Fruit fly (Drosophila melanogaster): ENCODE results near the gene Ir94e.

The Ir94e gene

dm6 chr3R:23396548-23397294 lies 8.6 kb upstream of the Ir94e start:
- TF ChIP-seq CG1620 (GFP tag; optimal IDR thresholded peaks at IDR 0.05) (no peak), Clk (GFP tag; optimal IDR thresholded peaks at IDR 0.05) (no peak)

dm6 chr3R:23398979-23399378 lies 6.3 kb upstream of the Ir94e start:
- no peak for TF ChIP-seq CG33017 (tag; optimal IDR thresholded peaks at IDR 0.05)
- TF ChIP-seq CG7045 (GFP tag; optimal IDR thresholded peaks at IDR 0.05): no peak
- no peak for TF ChIP-seq toe (GFP tag; optimal IDR thresholded peaks at IDR 0.05)
- TF ChIP-seq CG5204 (GFP tag; optimal IDR thresholded peaks at IDR 0.05): no peak
- TF ChIP-seq bab1 (GFP tag; optimal IDR thresholded peaks at IDR 0.05): no peak

dm6 chr3R:23399679-23400078 lies 5.6 kb upstream of the Ir94e start:
- TF ChIP-seq CG11617 (GFP tag; optimal IDR thresholded peaks at IDR 0.05) (no peak), CG5204 (GFP tag; optimal IDR thresholded peaks at IDR 0.05) (no peak)

dm6 chr3R:23401519-23401918 lies 3.8 kb upstream of the Ir94e start:
- TF ChIP-seq Clk (GFP tag; optimal IDR thresholded peaks at IDR 0.05) (no peak), tj (GFP tag; optimal IDR thresholded peaks at IDR 0.05) (no peak), toe (GFP tag; optimal IDR thresholded peaks at IDR 0.05) (no peak), Mnt (GFP tag; optimal IDR thresholded peaks at IDR 0.05) (no peak), cnc (optimal IDR thresholded peaks at IDR 0.05) (no peak), bab1 (GFP tag; optimal IDR thresholded peaks at IDR 0.05) (no peak), CG33017 (tag; optimal IDR thresholded peaks at IDR 0.05) (no peak), CG5204 (GFP tag; optimal IDR thresholded peaks at IDR 0.05) (no peak), CG1620 (GFP tag; optimal IDR thresholded peaks at IDR 0.05) (no peak), ovo (GFP tag; optimal IDR thresholded peaks at IDR 0.05) (no peak), cic (GFP tag; optimal IDR thresholded peaks at IDR 0.05) (no peak), pad (GFP tag; optimal IDR thresholded peaks at IDR 0.05) (no peak), CG12768 (GFP tag; optimal IDR thresholded peaks at IDR 0.05) (no peak), CG14711 (tag; optimal IDR thresholded peaks at IDR 0.05) (no peak), kay (GFP tag; ENCODE audit: borderline replicate concordance) (no peak), CG7101 (tag; optimal IDR thresholded peaks at IDR 0.05) (no peak)

- no peak for TF ChIP-seq cnc (optimal IDR thresholded peaks at IDR 0.05)
- TF ChIP-seq CG14711 (tag; optimal IDR thresholded peaks at IDR 0.05): no peak
- no peak for TF ChIP-seq CG7101 (tag; optimal IDR thresholded peaks at IDR 0.05)
- no peak for TF ChIP-seq toe (GFP tag; optimal IDR thresholded peaks at IDR 0.05)
- no peak for TF ChIP-seq CG7045 (GFP tag; optimal IDR thresholded peaks at IDR 0.05)
- no peak for TF ChIP-seq kay (GFP tag; ENCODE audit: borderline replicate concordance)
- TF ChIP-seq Mnt (GFP tag; optimal IDR thresholded peaks at IDR 0.05): no peak
- no peak for TF ChIP-seq CG11617 (GFP tag; optimal IDR thresholded peaks at IDR 0.05)
- no peak for TF ChIP-seq ovo (GFP tag; optimal IDR thresholded peaks at IDR 0.05)
- no peak for TF ChIP-seq Clk (GFP tag; optimal IDR thresholded peaks at IDR 0.05)
- no peak for TF ChIP-seq CG5204 (GFP tag; optimal IDR thresholded peaks at IDR 0.05)
- TF ChIP-seq pad (GFP tag; optimal IDR thresholded peaks at IDR 0.05): no peak
These were observed 2.8 kb upstream of the Ir94e start, which contains the start of gene Ir94d for dm6 chr3R:23402508-23402907. Gene Ir94d, plus strand, starts transcription at chr3R:23402808.

- TF ChIP-seq Mnt (GFP tag; optimal IDR thresholded peaks at IDR 0.05) (no peak), CG11617 (GFP tag; optimal IDR thresholded peaks at IDR 0.05) (no peak), tj (GFP tag; optimal IDR thresholded peaks at IDR 0.05) (no peak), CG5204 (GFP tag; optimal IDR thresholded peaks at IDR 0.05) (no peak), pad (GFP tag; optimal IDR thresholded peaks at IDR 0.05) (no peak), Clk (GFP tag; optimal IDR thresholded peaks at IDR 0.05) (no peak), cic (GFP tag; optimal IDR thresholded peaks at IDR 0.05) (no peak)
These were observed 1.7 kb upstream of the Ir94e start, which contains the start of gene CG17380 for dm6 chr3R:23403628-23404027. Gene CG17380, minus strand, starts transcription at chr3R:23403728.

DNA sequence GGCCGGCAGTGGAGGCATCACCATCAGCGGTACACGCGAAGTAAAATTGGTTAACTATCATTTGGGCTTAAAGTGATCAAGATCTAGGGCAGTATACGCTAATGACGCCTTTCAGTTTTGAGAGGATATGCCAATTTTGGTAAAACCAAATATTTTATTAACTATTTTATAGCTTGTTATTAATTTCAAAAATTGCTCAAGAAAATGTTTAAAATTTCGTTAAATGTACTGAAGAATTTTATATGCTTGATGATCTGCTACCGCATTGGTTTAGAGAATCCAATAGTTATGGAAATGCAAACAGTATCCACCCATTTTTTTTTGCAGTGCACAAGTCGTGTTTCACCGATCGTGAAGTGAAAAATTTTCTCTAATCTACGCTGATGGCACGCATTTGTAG lies 2.6 kb downstream of the Ir94e start:
- TF ChIP-seq CG14711 (tag; optimal IDR thresholded peaks at IDR 0.05) (no peak), CG33017 (tag; optimal IDR thresholded peaks at IDR 0.05) (no peak)

DNA sequence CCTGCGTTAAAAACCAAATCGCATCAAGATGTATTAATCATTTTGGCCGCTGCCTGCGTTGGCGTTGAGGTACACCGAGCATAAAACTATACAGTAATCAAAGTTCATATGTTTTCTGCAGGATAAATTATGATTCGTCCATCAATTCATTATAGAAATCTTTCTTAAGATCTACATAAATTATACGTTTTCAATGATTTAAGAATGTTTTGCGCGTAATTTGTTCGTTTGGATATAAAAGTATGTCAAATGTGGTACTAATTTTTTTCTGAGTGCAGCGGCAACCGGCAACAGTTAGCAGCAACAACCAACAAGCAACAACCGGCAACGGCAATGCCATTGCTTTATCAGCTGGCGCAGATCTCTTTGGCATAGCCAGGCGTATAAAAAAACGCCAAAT lies 11.3 kb downstream of the Ir94e start:
- no peak for TF ChIP-seq CG7101 (tag; optimal IDR thresholded peaks at IDR 0.05)
- no peak for TF ChIP-seq Hr96 (GFP tag; optimal IDR thresholded peaks at IDR 0.05)

- TF ChIP-seq Crg-1 (GFP tag; optimal IDR thresholded peaks at IDR 0.05): no peak
These were observed 12.3 kb downstream of the Ir94e start for dm6 chr3R:23417650-23418049.
